Fruit fly (Drosophila melanogaster) whole organism, wandering third instar larva: ENCODE measurements around the gene CG33322.

Source experiments
- CG9705 ChIP-seq: fragments of 200-800 bp; sonication (Bioruptor generic); optimal IDR thresholded peaks from 2 replicates; lab custom pipeline; 2018; ENCODE audit warnings: missing biosample characterization, mild to moderate bottlenecking, missing genetic modification characterization
- CrebA ChIP-seq: fragments of 200-800 bp; sonication (Bioruptor generic); optimal IDR thresholded peaks from 2 replicates; lab custom pipeline; 2016; ENCODE audit warnings: missing biosample characterization, mild to moderate bottlenecking, missing genetic modification characterization, borderline replicate concordance
- Dfd ChIP-seq: fragments of >200 bp; optimal IDR thresholded peaks from 2 replicates; lab custom pipeline; 2017; ENCODE audit warnings: missing biosample characterization, missing genetic modification characterization
- Hnf4 ChIP-seq: fragments of 200-800 bp; sonication (Bioruptor generic); optimal IDR thresholded peaks from 2 replicates; lab custom pipeline; 2016; ENCODE audit warnings: missing biosample characterization, mild to moderate bottlenecking, missing genetic modification characterization
- Jra ChIP-seq: sonication (Bioruptor generic); optimal IDR thresholded peaks from 2 replicates; lab custom pipeline; 2016; ENCODE audit warnings: missing biosample characterization, missing genetic modification characterization
- Mio ChIP-seq: sonication (Bioruptor generic); optimal IDR thresholded peaks from 2 replicates; lab custom pipeline; 2016; ENCODE audit warnings: missing biosample characterization, missing genetic modification characterization
- Myc ChIP-seq: fragments of >200 bp; optimal IDR thresholded peaks from 2 replicates; lab custom pipeline; 2017
- N ChIP-seq: fragments of >200 bp; optimal IDR thresholded peaks from 2 replicates; lab custom pipeline; 2018; ENCODE audit warnings: missing biosample characterization, missing external identifiers, missing genetic modification characterization
- OdsH ChIP-seq: fragments of 200-800 bp; sonication (Bioruptor generic); optimal IDR thresholded peaks from 2 replicates; lab custom pipeline; 2016; ENCODE audit warnings: missing biosample characterization, mild to moderate bottlenecking, missing genetic modification characterization
- Sp1 ChIP-seq: fragments of 200-800 bp; sonication (Bioruptor generic); optimal IDR thresholded peaks from 3 replicates; lab custom pipeline; 2019; ENCODE audit warnings: missing biosample characterization, mild to moderate bottlenecking, missing genetic modification characterization, moderate library complexity
- Vsx2 ChIP-seq: fragments of 200-300, 225-300 bp; sonication (Bioruptor generic); optimal IDR thresholded peaks from 2 replicates; lab custom pipeline; 2018; ENCODE audit warnings: missing biosample characterization, missing genetic modification characterization; ENCODE audit not compliant: partially characterized antibody
- brk ChIP-seq: fragments of 200-800 bp; sonication (Bioruptor generic); optimal IDR thresholded peaks from 2 replicates; lab custom pipeline; 2016; ENCODE audit warnings: missing biosample characterization, mild to moderate bottlenecking, missing genetic modification characterization
- ey ChIP-seq: fragments of 200-800 bp; sonication (Bioruptor generic); optimal IDR thresholded peaks from 2 replicates; lab custom pipeline; 2016; ENCODE audit warnings: missing biosample characterization, missing genetic modification characterization
- fru ChIP-seq: fragments of 200-800 bp; sonication (Bioruptor generic); optimal IDR thresholded peaks from 3 replicates; lab custom pipeline; 2016; ENCODE audit warnings: missing biosample characterization, mild to moderate bottlenecking, missing genetic modification characterization
- h ChIP-seq: fragments of 200-800 bp; sonication (Bioruptor generic); optimal IDR thresholded peaks from 3 replicates; lab custom pipeline; 2016; ENCODE audit warnings: missing biosample characterization, mild to moderate bottlenecking, missing genetic modification characterization
- jim ChIP-seq: fragments of 175-275, 200-325 bp; sonication (Bioruptor generic); optimal IDR thresholded peaks from 2 replicates; lab custom pipeline; 2016; ENCODE audit warnings: missing biosample characterization, mild to moderate bottlenecking, missing genetic modification characterization
- pan ChIP-seq: fragments of >200 bp; optimal IDR thresholded peaks from 2 replicates; lab custom pipeline; 2017
- psq ChIP-seq: fragments of 200-800 bp; sonication (Bioruptor generic); optimal IDR thresholded peaks from 3 replicates; lab custom pipeline; 2017; ENCODE audit warnings: missing biosample characterization, mild to moderate bottlenecking, missing genetic modification characterization, moderate library complexity
- sv ChIP-seq: fragments of 200-800 bp; sonication (Bioruptor generic); optimal IDR thresholded peaks from 3 replicates; lab custom pipeline; 2016; ENCODE audit warnings: missing biosample characterization, missing genetic modification characterization
- tai ChIP-seq: sonication (Bioruptor generic); optimal IDR thresholded peaks from 2 replicates; lab custom pipeline; 2016; ENCODE audit warnings: missing biosample characterization, missing genetic modification characterization
- woc ChIP-seq: sonication (Bioruptor generic); optimal IDR thresholded peaks from 2 replicates; lab custom pipeline; 2016; ENCODE audit warnings: missing biosample characterization, mild to moderate bottlenecking, missing genetic modification characterization

CG33322 gene

dm6 chr2L:20770242-20770769 lies 45.7 kb downstream of the CG33322 start, which contains the start of gene cad (continued):
- TF ChIP-seq brk (no peak), jim (GFP tag; lab: Kevin White, UChicago) (peak; percentile 65), tai (GFP tag; lab: Kevin White, UChicago) (no peak), N (GFP tag; lab: Kevin White, UChicago) (no peak), Jra (GFP tag; lab: Kevin White, UChicago) (peak; percentile 19), h (peak; percentile 65), Sp1 (peak; percentile 65), Dfd (GFP tag; lab: Kevin White, UChicago) (no peak), Mio (GFP tag; lab: Kevin White, UChicago) (no peak), fru (GFP tag; lab: Kevin White, UChicago) (no peak), OdsH (GFP tag; lab: Kevin White, UChicago) (peak; percentile 11), CG9705 (GFP tag; lab: Kevin White, UChicago) (peak; percentile 26), Hnf4 (GFP tag; lab: Kevin White, UChicago) (peak; percentile 2)

- no peak for TF ChIP-seq pan (lab: Kevin White, UChicago)
- no peak for TF ChIP-seq ey (GFP tag; lab: Kevin White, UChicago)
- no peak for TF ChIP-seq h
- no peak for TF ChIP-seq Sp1
- no peak for TF ChIP-seq Vsx2 (GFP tag; lab: Kevin White, UChicago)
- TF ChIP-seq woc (GFP tag; lab: Kevin White, UChicago), result no peak
- TF ChIP-seq Jra (GFP tag; lab: Kevin White, UChicago), result no peak
- no peak for TF ChIP-seq sv
- no peak for TF ChIP-seq Hnf4 (GFP tag; lab: Kevin White, UChicago)
- no peak for TF ChIP-seq CrebA (GFP tag; lab: Kevin White, UChicago)
- TF ChIP-seq psq (GFP tag; lab: Kevin White, UChicago), result no peak
- no peak for TF ChIP-seq Myc (lab: Kevin White, UChicago)
These were observed 47.4 kb downstream of the CG33322 start for dm6 chr2L:20768568-20769071.

dm6 chr2L:20764663-20765062 lies 51.4 kb downstream of the CG33322 start:
- TF ChIP-seq Dfd (GFP tag; lab: Kevin White, UChicago), result peak; percentile 99
- TF ChIP-seq woc (GFP tag; lab: Kevin White, UChicago), result no peak
